Worm (Caenorhabditis elegans): ENCODE data around the gene K10H10.7.

DNA sequence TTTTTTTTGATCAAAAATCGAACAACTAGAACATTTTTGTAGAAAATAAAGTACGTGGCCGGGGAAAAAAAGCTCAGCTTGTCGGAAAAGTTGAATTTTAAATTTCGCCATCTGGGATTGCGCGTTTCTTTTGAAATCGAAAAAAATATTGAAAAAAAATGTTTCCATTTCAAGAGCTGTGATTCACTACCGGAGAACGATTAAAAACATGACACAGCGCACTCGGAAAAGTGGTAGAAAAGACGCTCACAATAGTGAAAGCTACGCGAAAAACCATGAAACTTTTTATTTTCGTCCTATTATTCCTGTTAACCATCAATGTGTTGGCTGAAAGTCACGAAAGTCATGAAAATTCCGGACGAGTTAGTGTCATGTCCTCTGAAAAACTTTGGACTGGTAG lies 30.3 kb upstream of the K10H10.7 start, which contains the start of the genes clec-147 and C04H5.7:
- TF ChIP-seq T22C8.4 (GFP tag; IDR thresholded peaks at IDR 0.05) (no peak), tab-1 (GFP tag; IDR thresholded peaks at IDR 0.05) (no peak), flt-1 (GFP tag; IDR thresholded peaks at IDR 0.05) (no peak), cog-1 (tag; optimal IDR thresholded peaks at IDR 0.05) (no peak), med-1 (GFP tag; optimal IDR thresholded peaks at IDR 0.05; ENCODE audit: insufficient read depth) (no peak), ztf-29 (GFP tag; IDR thresholded peaks at IDR 0.05) (no peak), ztf-23 (GFP tag; IDR thresholded peaks at IDR 0.05) (no peak)

All from whole organism, midembryonic.